Fruit fly (Drosophila melanogaster) whole organism, adult: ENCODE data around the gene CG43694.

Experiments
- CG11617 ChIP-seq: fragments of 200-800 bp; sonication (Bioruptor generic); optimal IDR thresholded peaks from 2 replicates; lab custom pipeline; 2017; ENCODE audit warnings: mild to moderate bottlenecking, missing biosample characterization, missing genetic modification reagents, missing genetic modification characterization
- CG12768 ChIP-seq: fragments of 200-800 bp; sonication (Bioruptor generic); optimal IDR thresholded peaks from 2 replicates; lab custom pipeline; 2017; ENCODE audit warnings: missing biosample characterization, missing genetic modification characterization, mild to moderate bottlenecking, moderate library complexity, missing genetic modification reagents
- CG1620 ChIP-seq: fragments of 200-800 bp; sonication (Bioruptor generic); optimal IDR thresholded peaks from 2 replicates; lab custom pipeline; 2016; ENCODE audit warnings: missing biosample characterization, missing genetic modification characterization
- CG5204 ChIP-seq: fragments of 200-800 bp; sonication (Bioruptor generic); optimal IDR thresholded peaks from 2 replicates; lab custom pipeline; 2016; ENCODE audit warnings: missing biosample characterization, missing genetic modification characterization
- CG7045 ChIP-seq: fragments of 200-800 bp; sonication (Bioruptor generic); optimal IDR thresholded peaks from 2 replicates; lab custom pipeline; 2017; ENCODE audit warnings: missing biosample characterization, mild to moderate bottlenecking, missing genetic modification characterization
- Clk ChIP-seq: fragments of 200-800 bp; sonication (Bioruptor generic); optimal IDR thresholded peaks from 2 replicates; lab custom pipeline; 2017; ENCODE audit warnings: missing biosample characterization, missing genetic modification characterization
- Crg-1 ChIP-seq: fragments of 200-800 bp; sonication (Bioruptor generic); optimal IDR thresholded peaks from 2 replicates; lab custom pipeline; 2016; ENCODE audit warnings: missing biosample characterization, missing genetic modification characterization
- cic ChIP-seq: fragments of 200-800 bp; sonication (Bioruptor generic); optimal IDR thresholded peaks from 2 replicates; lab custom pipeline; 2017; ENCODE audit warnings: missing biosample characterization, mild to moderate bottlenecking, missing genetic modification characterization, moderate library complexity
- kay ChIP-seq: fragments of 200-800 bp; sonication (Bioruptor generic); peaks from one replicate; lab custom pipeline; 2016; ENCODE audit warnings: missing biosample characterization, missing genetic modification characterization, borderline replicate concordance
- pad ChIP-seq: fragments of 200-800 bp; sonication (Bioruptor generic); optimal IDR thresholded peaks from 3 replicates; lab custom pipeline; 2017; ENCODE audit warnings: missing biosample characterization, missing genetic modification characterization, mild to moderate bottlenecking, moderate library complexity, missing genetic modification reagents
- tj ChIP-seq: fragments of 200-800 bp; sonication (Bioruptor generic); optimal IDR thresholded peaks from 3 replicates; lab custom pipeline; 2017; ENCODE audit warnings: missing biosample characterization, mild to moderate bottlenecking, missing genetic modification characterization, moderate library complexity
- toe ChIP-seq: fragments of 200-800 bp; sonication (Bioruptor generic); optimal IDR thresholded peaks from 2 replicates; lab custom pipeline; 2016; ENCODE audit warnings: missing biosample characterization, missing genetic modification characterization

- TF ChIP-seq Clk (no peak), Crg-1 (GFP tag; lab: Kevin White, UChicago) (no peak), CG11617 (no peak), CG1620 (no peak), CG7045 (GFP tag; lab: Kevin White, UChicago) (no peak), kay (GFP tag; lab: Kevin White, UChicago) (no peak), pad (GFP tag; lab: Kevin White, UChicago) (no peak), CG12768 (GFP tag; lab: Kevin White, UChicago) (no peak), toe (GFP tag; lab: Kevin White, UChicago) (no peak), cic (GFP tag; lab: Kevin White, UChicago) (no peak), tj (GFP tag; lab: Kevin White, UChicago) (no peak), CG5204 (no peak)
Observed at dm6 chr3R:23417650-23418049, 8.2 kb downstream of the CG43694 start.
